Worm (Caenorhabditis elegans): ENCODE results near the gene spe-51.

DNA sequence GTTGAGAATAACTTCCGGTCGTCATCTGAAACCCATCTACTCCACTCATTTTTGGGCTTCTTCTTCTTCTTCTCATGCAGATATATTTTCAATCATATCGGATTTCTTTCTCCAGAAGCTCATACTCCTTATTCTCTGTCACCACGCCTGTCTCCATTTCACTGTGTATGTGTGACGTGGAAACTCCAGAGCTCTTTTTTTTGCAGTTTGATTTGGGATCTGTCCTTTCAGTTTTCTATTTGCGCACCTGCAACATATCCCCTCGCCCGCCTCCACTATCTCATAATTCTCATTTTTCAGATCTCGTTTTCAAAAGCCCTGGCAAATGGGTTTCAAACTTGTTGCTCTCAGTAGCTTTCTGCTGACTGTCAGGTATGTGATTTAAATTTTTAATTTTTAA lies 13.8 kb upstream of the spe-51 start, which contains the start of gene kin-36:
- TF ChIP-seq nhr-28 (tag; optimal IDR thresholded peaks at IDR 0.05) (no peak), nhr-11 (tag; optimal IDR thresholded peaks at IDR 0.05) (no peak), nfya-1 (tag; optimal IDR thresholded peaks at IDR 0.05; ENCODE audit: insufficient read depth) (no peak), sea-2 (GFP tag; optimal IDR thresholded peaks at IDR 0.05) (no peak), fkh-2 (tag; optimal IDR thresholded peaks at IDR 0.05) (no peak), elt-1 (tag; optimal IDR thresholded peaks at IDR 0.05) (no peak), lin-15B (tag; optimal IDR thresholded peaks at IDR 0.05) (no peak), jun-1 (tag; optimal IDR thresholded peaks at IDR 0.05) (no peak), hmg-11 (tag; optimal IDR thresholded peaks at IDR 0.05) (no peak), ztf-11 (tag; optimal IDR thresholded peaks at IDR 0.05) (no peak), fos-1 (tag; optimal IDR thresholded peaks at IDR 0.05) (no peak), zag-1 (tag; optimal IDR thresholded peaks at IDR 0.05) (no peak)
